Worm (Caenorhabditis elegans) whole organism, early embryonic: ENCODE measurements around the gene srh-276.

Source experiments
- B0310.2 ChIP-seq: sonication (generic microtip); optimal IDR thresholded peaks from 2 replicates; lab custom pipeline; 2016; ENCODE audit warnings: mild to moderate bottlenecking, missing genetic modification characterization, missing compliant biosample characterization
- F13C5.2 ChIP-seq: sonication (generic microtip); optimal IDR thresholded peaks from 2 replicates; lab custom pipeline; 2017; ENCODE audit warnings: mild to moderate bottlenecking, missing genetic modification characterization, inconsistent platforms, missing compliant biosample characterization
- aly-1 ChIP-seq: sonication (generic microtip); optimal IDR thresholded peaks from 2 replicates; lab custom pipeline; 2016; ENCODE audit warnings: missing genetic modification characterization, missing compliant biosample characterization
- ama-1 ChIP-seq: fragments of 150-350 bp; optimal IDR thresholded peaks from 2 replicates; lab custom pipeline; 2014
- ceh-13 ChIP-seq: fragments of 200-800 bp; sonication (Bioruptor generic); optimal IDR thresholded peaks from 2 replicates; lab custom pipeline; 2018; ENCODE audit warnings: mild to moderate bottlenecking, missing genetic modification characterization, missing compliant biosample characterization
- ceh-36 ChIP-seq: sonication (generic microtip); optimal IDR thresholded peaks from 2 replicates; lab custom pipeline; 2016; ENCODE audit warnings: missing genetic modification characterization, inconsistent platforms, missing compliant biosample characterization
- ets-7 ChIP-seq: sonication (generic microtip); optimal IDR thresholded peaks from 2 replicates; lab custom pipeline; 2016; ENCODE audit warnings: missing genotype, missing genetic modification characterization, missing compliant biosample characterization
- flt-1 ChIP-seq: fragments of 200-800 bp; sonication (Bioruptor generic); IDR thresholded peaks from 2 replicates; pipeline ENCODE4 v1.3.6; 2022; ENCODE audit warnings: missing genetic modification characterization, missing compliant biosample characterization
- hmbx-1 ChIP-seq: sonication (generic microtip); optimal IDR thresholded peaks from 2 replicates; lab custom pipeline; 2016; ENCODE audit warnings: mild to moderate bottlenecking, missing genetic modification characterization, missing compliant biosample characterization
- hmg-4 ChIP-seq: fragments of 200-800 bp; sonication (Bioruptor generic); optimal IDR thresholded peaks from 2 replicates; lab custom pipeline; 2018; ENCODE audit warnings: mild to moderate bottlenecking, missing genetic modification characterization, missing compliant biosample characterization
- hnd-1 ChIP-seq: sonication (generic microtip); optimal IDR thresholded peaks from 2 replicates; lab custom pipeline; 2016; ENCODE audit warnings: missing genetic modification characterization, missing compliant biosample characterization
- pes-1 ChIP-seq: fragments of 200-800 bp; sonication (Bioruptor generic); IDR thresholded peaks from 2 replicates; pipeline ENCODE4 v1.3.6; 2022; ENCODE audit warnings: missing genetic modification reagents, missing genetic modification characterization, missing compliant biosample characterization
- scrt-1 ChIP-seq: fragments of 200-800 bp; sonication (Bioruptor generic); IDR thresholded peaks from 2 replicates; pipeline ENCODE4 v1.3.6; 2022; ENCODE audit warnings: missing genetic modification characterization, missing compliant biosample characterization
- sea-1 ChIP-seq: fragments of 200-800 bp; sonication (Bioruptor generic); conservative IDR thresholded peaks from 2 replicates; pipeline ENCODE4 v1.3.6; 2022; ENCODE audit warnings: missing genetic modification characterization, missing compliant biosample characterization
- tbx-11 ChIP-seq: fragments of 200-800 bp; sonication (Bioruptor generic); IDR thresholded peaks from 2 replicates; pipeline ENCODE4 v1.3.6; 2022; ENCODE audit warnings: missing genetic modification characterization, missing compliant biosample characterization
- tbx-37 ChIP-seq: fragments of 200-800 bp; sonication (Bioruptor generic); conservative IDR thresholded peaks from 2 replicates; pipeline ENCODE4 v1.3.6; 2022; ENCODE audit warnings: missing genetic modification reagents, missing genetic modification characterization, missing compliant biosample characterization
- tra-4 ChIP-seq: sonication (generic microtip); optimal IDR thresholded peaks from 2 replicates; lab custom pipeline; 2017; ENCODE audit warnings: missing genetic modification characterization, missing compliant biosample characterization

The srh-276 gene

DNA sequence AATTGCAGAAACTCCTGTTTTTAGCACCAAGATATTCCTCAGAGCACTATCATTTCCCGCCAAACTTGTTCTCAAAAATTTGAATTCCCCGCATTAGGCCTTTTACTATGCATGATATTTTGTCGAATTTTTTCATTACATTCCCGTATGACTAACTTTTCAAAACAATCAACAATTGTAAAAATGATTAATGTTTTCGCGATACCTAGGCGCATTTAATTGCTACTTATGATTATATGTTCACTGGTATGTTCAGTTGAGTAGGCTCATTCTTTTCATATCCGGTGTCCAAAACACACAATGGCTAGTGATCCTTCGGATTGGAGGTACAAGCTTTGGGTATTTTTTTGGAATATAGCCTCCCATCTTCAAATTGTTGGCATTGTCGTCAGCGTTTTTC is 41.4 kb upstream of the srh-276 start, which contains the start of gene srw-21:
TSS of gene srw-21 (plus strand) at position 301 of the 400 bp plus-strand sequence.
- TF ChIP-seq ets-7 = no peak
- no peak for TF ChIP-seq scrt-1
- no peak for TF ChIP-seq hmbx-1 (tag; lab: Kevin White, UChicago)
- no peak for TF ChIP-seq ceh-13 (GFP tag; lab: Kevin White, UChicago)
- no peak for TF ChIP-seq aly-1 (tag; lab: Kevin White, UChicago)
- no peak for TF ChIP-seq ama-1 (lab: Kevin White, UChicago)
- TF ChIP-seq tra-4 (tag; lab: Kevin White, UChicago) = no peak
- no peak for TF ChIP-seq tbx-11 (GFP tag; lab: Robert Waterston, UW)
- TF ChIP-seq F13C5.2 = no peak
- TF ChIP-seq B0310.2 (tag; lab: Kevin White, UChicago) = no peak
- no peak for TF ChIP-seq tbx-37 (GFP tag; lab: Robert Waterston, UW)
- TF ChIP-seq sea-1 = no peak
- no peak for TF ChIP-seq flt-1
- no peak for TF ChIP-seq hmg-4 (GFP tag; lab: Kevin White, UChicago)
- TF ChIP-seq hnd-1 (tag; lab: Kevin White, UChicago) = no peak

DNA sequence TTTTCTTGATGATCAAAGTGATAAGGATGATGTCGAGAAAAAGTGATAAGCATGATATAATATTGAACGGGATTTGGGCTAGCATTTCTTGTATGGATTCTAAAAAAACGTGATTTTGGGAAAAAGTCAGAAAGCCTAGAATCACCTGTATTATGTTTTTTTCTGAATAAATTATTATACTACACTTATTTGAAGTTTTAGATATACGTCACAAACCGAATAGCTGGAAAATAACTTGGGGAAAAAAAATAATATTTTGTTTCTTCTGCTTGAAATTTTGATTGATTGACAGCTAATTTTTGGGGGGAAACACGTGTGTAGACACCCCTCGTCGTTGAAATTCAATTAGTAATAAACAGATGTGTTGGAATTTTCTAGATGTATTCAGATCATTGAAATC is 36.7 kb upstream of the srh-276 start, which contains the start of gene str-264:
TSS of gene str-264 (minus strand) at position 101 of the 400 bp plus-strand sequence.
- no peak for TF ChIP-seq tbx-11 (GFP tag; lab: Robert Waterston, UW)
- TF ChIP-seq sea-1 = no peak
- no peak for TF ChIP-seq ama-1 (lab: Kevin White, UChicago)
- no peak for TF ChIP-seq F13C5.2
- TF ChIP-seq ceh-13 (GFP tag; lab: Kevin White, UChicago) = no peak
- no peak for TF ChIP-seq hmbx-1 (tag; lab: Kevin White, UChicago)
- no peak for TF ChIP-seq ceh-36
- no peak for TF ChIP-seq tbx-37 (GFP tag; lab: Robert Waterston, UW)
- no peak for TF ChIP-seq hnd-1 (tag; lab: Kevin White, UChicago)
- no peak for TF ChIP-seq tra-4 (tag; lab: Kevin White, UChicago)
- no peak for TF ChIP-seq hmg-4 (GFP tag; lab: Kevin White, UChicago)
- no peak for TF ChIP-seq flt-1
- no peak for TF ChIP-seq aly-1 (tag; lab: Kevin White, UChicago)
- TF ChIP-seq pes-1 (GFP tag; lab: Robert Waterston, UW) = no peak
- no peak for TF ChIP-seq B0310.2 (tag; lab: Kevin White, UChicago)

DNA sequence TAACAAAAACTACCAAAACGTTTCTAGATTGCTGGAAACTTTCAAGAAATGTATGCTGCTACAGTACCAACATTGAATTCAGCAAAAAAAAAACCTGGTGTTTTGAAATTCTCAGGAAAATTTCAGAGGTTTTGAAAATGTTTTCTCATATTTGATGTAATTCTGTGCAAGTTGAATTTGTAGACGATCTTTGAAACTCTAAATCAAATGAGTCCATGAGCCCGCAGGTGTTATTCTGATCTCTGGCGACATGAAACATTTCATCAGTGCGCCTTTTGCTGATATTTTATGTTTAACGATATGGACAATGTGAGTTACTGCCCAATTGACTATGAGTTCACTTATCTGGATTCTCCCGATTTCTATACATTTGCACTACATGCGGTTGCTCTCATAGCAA is 35.5 kb upstream of the srh-276 start, which contains the start of gene srh-218:
TSS of gene srh-218 (plus strand) at position 301 of the 400 bp plus-strand sequence.
- TF ChIP-seq sea-1 (no peak), ceh-36 (no peak), ceh-13 (GFP tag; lab: Kevin White, UChicago) (no peak), ets-7 (no peak), scrt-1 (no peak), tbx-37 (GFP tag; lab: Robert Waterston, UW) (no peak), pes-1 (GFP tag; lab: Robert Waterston, UW) (no peak), hmbx-1 (tag; lab: Kevin White, UChicago) (no peak), flt-1 (no peak)

DNA sequence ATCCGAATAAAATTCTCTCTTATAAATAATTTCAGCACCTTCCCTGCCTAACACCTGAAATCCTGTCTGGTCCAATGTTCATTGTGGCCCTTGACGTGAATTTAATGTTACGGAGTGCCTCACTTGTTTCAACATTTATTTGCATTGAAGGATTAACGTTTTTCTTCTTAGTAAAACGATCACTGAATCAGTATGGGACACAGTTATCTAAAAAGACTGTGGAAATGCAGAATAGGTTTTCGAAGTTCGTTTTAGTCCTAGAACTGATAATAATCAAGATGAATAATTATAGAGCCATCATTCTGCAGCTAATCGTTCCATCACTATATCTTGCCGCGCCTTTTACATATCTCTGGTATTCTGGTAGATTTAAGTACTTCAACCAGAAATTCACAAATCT is 34.0 kb upstream of the srh-276 start, which contains the start of gene srh-219:
TSS of gene srh-219 (plus strand) at position 301 of the 400 bp plus-strand sequence.
- TF ChIP-seq pes-1 (GFP tag; lab: Robert Waterston, UW) (no peak), hmbx-1 (tag; lab: Kevin White, UChicago) (no peak), tbx-37 (GFP tag; lab: Robert Waterston, UW) (no peak), F13C5.2 (no peak), hmg-4 (GFP tag; lab: Kevin White, UChicago) (no peak), hnd-1 (tag; lab: Kevin White, UChicago) (no peak), scrt-1 (no peak), flt-1 (no peak), tra-4 (tag; lab: Kevin White, UChicago) (no peak), sea-1 (no peak), aly-1 (tag; lab: Kevin White, UChicago) (no peak), ets-7 (no peak), B0310.2 (tag; lab: Kevin White, UChicago) (no peak)

DNA sequence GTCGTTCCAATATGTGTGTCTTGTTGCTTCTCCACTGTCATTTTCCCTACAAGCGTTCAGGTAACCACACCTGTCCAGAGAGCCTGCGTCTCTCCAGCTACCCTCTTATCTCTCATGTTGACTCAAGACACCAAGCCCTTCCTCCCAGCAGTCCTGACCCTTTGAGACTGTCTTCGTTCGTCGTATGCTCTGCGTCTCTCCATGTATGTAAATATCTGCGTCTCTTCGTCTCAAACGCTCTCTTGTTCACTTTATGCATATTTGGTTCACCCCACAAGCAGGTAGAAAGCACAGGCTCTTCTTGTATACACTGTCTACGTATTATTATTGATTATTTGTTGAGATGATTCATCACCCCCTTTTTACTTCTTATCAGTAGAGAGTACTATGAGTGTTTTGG is 31.4 kb upstream of the srh-276 start:
- no peak for TF ChIP-seq ama-1 (lab: Kevin White, UChicago)
- TF ChIP-seq flt-1 = no peak
- TF ChIP-seq tra-4 (tag; lab: Kevin White, UChicago) = no peak
- no peak for TF ChIP-seq ets-7
- no peak for TF ChIP-seq tbx-37 (GFP tag; lab: Robert Waterston, UW)
- TF ChIP-seq pes-1 (GFP tag; lab: Robert Waterston, UW) = no peak
- no peak for TF ChIP-seq hmbx-1 (tag; lab: Kevin White, UChicago)
- TF ChIP-seq B0310.2 (tag; lab: Kevin White, UChicago) = no peak
- no peak for TF ChIP-seq aly-1 (tag; lab: Kevin White, UChicago)
- TF ChIP-seq scrt-1 = no peak
- no peak for TF ChIP-seq sea-1
- no peak for TF ChIP-seq hnd-1 (tag; lab: Kevin White, UChicago)
- no peak for TF ChIP-seq ceh-36
- TF ChIP-seq ceh-13 (GFP tag; lab: Kevin White, UChicago) = no peak
- no peak for TF ChIP-seq F13C5.2
- TF ChIP-seq tbx-11 (GFP tag; lab: Robert Waterston, UW) = no peak
- TF ChIP-seq hmg-4 (GFP tag; lab: Kevin White, UChicago) = no peak

DNA sequence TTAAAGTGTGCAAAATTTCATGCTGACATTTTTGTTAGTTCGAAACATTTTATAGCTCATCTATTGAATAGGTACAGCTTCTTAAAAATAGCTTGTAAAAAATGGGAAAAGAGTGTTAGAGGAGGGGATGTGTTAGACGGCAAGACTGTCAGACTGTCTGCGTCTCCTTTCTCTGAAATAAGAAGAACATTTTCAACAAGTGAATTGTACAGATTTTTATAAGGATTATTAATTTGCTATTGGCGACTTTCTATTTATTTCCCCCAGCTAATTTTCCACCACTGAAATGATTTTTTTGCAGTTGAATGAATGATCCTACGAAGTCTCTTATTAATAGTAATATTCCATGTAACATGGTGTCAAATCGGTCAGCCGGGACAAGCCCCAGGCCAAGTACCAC is 30.7 kb upstream of the srh-276 start, which contains the start of gene C06B8.7:
TSS of gene C06B8.7 (plus strand) at position 301 of the 400 bp plus-strand sequence.
- no peak for TF ChIP-seq ama-1 (lab: Kevin White, UChicago)
- TF ChIP-seq ceh-36 = no peak
- TF ChIP-seq sea-1 = no peak
- TF ChIP-seq tbx-11 (GFP tag; lab: Robert Waterston, UW) = no peak
- no peak for TF ChIP-seq ceh-13 (GFP tag; lab: Kevin White, UChicago)
- TF ChIP-seq tbx-37 (GFP tag; lab: Robert Waterston, UW) = no peak
- TF ChIP-seq aly-1 (tag; lab: Kevin White, UChicago) = no peak
- TF ChIP-seq hmbx-1 (tag; lab: Kevin White, UChicago) = no peak
- TF ChIP-seq scrt-1 = no peak
- no peak for TF ChIP-seq tra-4 (tag; lab: Kevin White, UChicago)
- no peak for TF ChIP-seq hmg-4 (GFP tag; lab: Kevin White, UChicago)
- TF ChIP-seq B0310.2 (tag; lab: Kevin White, UChicago) = no peak
- TF ChIP-seq flt-1 = no peak

DNA sequence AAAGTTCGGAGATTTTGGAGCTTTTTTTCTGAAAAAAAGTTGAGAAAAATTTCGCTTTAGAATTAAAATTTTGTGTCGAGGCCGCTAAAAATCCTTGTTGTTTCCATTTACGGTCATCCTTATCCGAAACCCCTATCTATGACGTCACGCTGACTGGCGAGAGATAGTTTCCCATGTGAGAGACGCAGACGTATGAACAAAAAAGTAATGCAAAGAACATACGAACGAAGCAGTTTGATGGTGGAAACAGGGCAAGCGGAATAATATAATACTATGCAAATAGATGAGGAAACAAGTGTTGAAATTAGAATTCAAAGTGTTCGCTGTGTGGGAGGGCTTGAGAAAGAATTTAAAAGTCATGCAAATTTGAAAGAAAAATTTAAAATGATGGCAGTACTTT is 30.1 kb upstream of the srh-276 start:
- TF ChIP-seq ama-1 (lab: Kevin White, UChicago) = no peak
- TF ChIP-seq sea-1 = no peak
- TF ChIP-seq hmg-4 (GFP tag; lab: Kevin White, UChicago) = no peak
- TF ChIP-seq F13C5.2 = no peak
